Fruit fly (Drosophila melanogaster): ENCODE measurements around the gene SmydA-3.

The SmydA-3 gene

dm6 chr2L:10842326-10842725 lies 7.6 kb upstream of the SmydA-3 start, which contains the start of gene CG6700 (continued):
- peak; percentile 98 for TF ChIP-seq MESR4 (GFP tag; optimal IDR thresholded peaks at IDR 0.05)
- no peak for TF ChIP-seq lab (GFP tag; optimal IDR thresholded peaks at IDR 0.05)
- no peak for TF ChIP-seq Hey (tag; optimal IDR thresholded peaks at IDR 0.05)
- TF ChIP-seq gem (tag; optimal IDR thresholded peaks at IDR 0.05) = no peak
- TF ChIP-seq CG18011 (GFP tag; optimal IDR thresholded peaks at IDR 0.05) = no peak
- TF ChIP-seq onecut (GFP tag; IDR thresholded peaks at IDR 0.05) = peak; percentile 93
- no peak for TF ChIP-seq Hr51 (GFP tag; optimal IDR thresholded peaks at IDR 0.05)
- TF ChIP-seq repo (GFP tag; optimal IDR thresholded peaks at IDR 0.05) = no peak
- peak; percentile 11 for TF ChIP-seq Myb (GFP tag; optimal IDR thresholded peaks at IDR 0.05)
- TF ChIP-seq jigr1 (GFP tag; IDR thresholded peaks at IDR 0.05) = no peak
- TF ChIP-seq CG1024 (GFP tag; IDR thresholded peaks at IDR 0.05) = no peak
- TF ChIP-seq bowl (GFP tag; IDR thresholded peaks at IDR 0.05) = no peak
- peak; percentile 92 for TF ChIP-seq Dp (GFP tag; optimal IDR thresholded peaks at IDR 0.05)
- no peak for TF ChIP-seq dmrt99B (tag; optimal IDR thresholded peaks at IDR 0.05)
- no peak for TF ChIP-seq tio (GFP tag; optimal IDR thresholded peaks at IDR 0.05)
- TF ChIP-seq sisA (GFP tag; IDR thresholded peaks at IDR 0.05) = no peak
- no peak for TF ChIP-seq kni (GFP tag; optimal IDR thresholded peaks at IDR 0.05)
- TF ChIP-seq Sin3A (optimal IDR thresholded peaks at IDR 0.05) = no peak
- TF ChIP-seq Hmr (GFP tag; optimal IDR thresholded peaks at IDR 0.05) = no peak
- TF ChIP-seq ATbp (GFP tag; optimal IDR thresholded peaks at IDR 0.05) = no peak
- no peak for TF ChIP-seq NC2α (GFP tag; optimal IDR thresholded peaks at IDR 0.05)
- TF ChIP-seq Hr78 (GFP tag; optimal IDR thresholded peaks at IDR 0.05) = no peak
- TF ChIP-seq CG8281 (tag; optimal IDR thresholded peaks at IDR 0.05) = no peak
- no peak for TF ChIP-seq slbo (GFP tag; IDR thresholded peaks at IDR 0.05)
- TF ChIP-seq Side (GFP tag; optimal IDR thresholded peaks at IDR 0.05) = no peak
- TF ChIP-seq CG4424 (GFP tag; optimal IDR thresholded peaks at IDR 0.05) = no peak
- no peak for TF ChIP-seq Dfd (GFP tag; optimal IDR thresholded peaks at IDR 0.05)
- no peak for TF ChIP-seq eyg (GFP tag; optimal IDR thresholded peaks at IDR 0.05)
- TF ChIP-seq CG16815 (GFP tag; optimal IDR thresholded peaks at IDR 0.05) = no peak
- no peak for TF ChIP-seq CG16863 (GFP tag; optimal IDR thresholded peaks at IDR 0.05)
- no peak for TF ChIP-seq Hand (GFP tag; optimal IDR thresholded peaks at IDR 0.05)
- peak; percentile 33 for TF ChIP-seq Sry-δ (GFP tag; optimal IDR thresholded peaks at IDR 0.05)
- no peak for TF ChIP-seq Asciz (GFP tag; optimal IDR thresholded peaks at IDR 0.05)
- no peak for TF ChIP-seq chif (GFP tag; optimal IDR thresholded peaks at IDR 0.05)
- TF ChIP-seq CG11247 (GFP tag; IDR thresholded peaks at IDR 0.05) = no peak
- TF ChIP-seq Oaz (GFP tag; IDR thresholded peaks at IDR 0.05) = no peak
- TF ChIP-seq nerfin-1 (tag; optimal IDR thresholded peaks at IDR 0.05) = peak; percentile 98
- no peak for TF ChIP-seq slp2 (GFP tag; optimal IDR thresholded peaks at IDR 0.05)
- no peak for TF ChIP-seq Hr3 (GFP tag; optimal IDR thresholded peaks at IDR 0.05)
- no peak for TF ChIP-seq zen2 (GFP tag; IDR thresholded peaks at IDR 0.05; ENCODE audit: partially characterized antibody)
- TF ChIP-seq klu (GFP tag; IDR thresholded peaks at IDR 0.05) = no peak
- peak; percentile 42; the same call in 2 of the 3 replicates for TF ChIP-seq CG11695 (GFP tag; IDR thresholded peaks at IDR 0.05)
- TF ChIP-seq CG10209 (GFP tag; optimal IDR thresholded peaks at IDR 0.05) = no peak
- no peak for TF ChIP-seq stc (GFP tag; IDR thresholded peaks at IDR 0.05)
- TF ChIP-seq D19B (GFP tag; optimal IDR thresholded peaks at IDR 0.05) = no peak
- TF ChIP-seq gcm (GFP tag; optimal IDR thresholded peaks at IDR 0.05) = no peak
- TF ChIP-seq ssp (GFP tag; IDR thresholded peaks at IDR 0.05) = no peak
- no peak for TF ChIP-seq cas (GFP tag; IDR thresholded peaks at IDR 0.05)
- no peak for TF ChIP-seq pum (GFP tag; optimal IDR thresholded peaks at IDR 0.05)
- no peak for TF ChIP-seq CG11696 (GFP tag; IDR thresholded peaks at IDR 0.05)
- TF ChIP-seq CG7963 (GFP tag; IDR thresholded peaks at IDR 0.05; ENCODE audit: partially characterized antibody) = no peak
- TF ChIP-seq BEAF-32 (GFP tag; optimal IDR thresholded peaks at IDR 0.05) = peak; percentile 45

All from whole organism, embryonic.